Worm (Caenorhabditis elegans) whole organism, L4/young adult: ENCODE results near the gene smcl-1.

Experiments used
- W03F9.2 ChIP-seq: fragments of 150-350 bp; optimal IDR thresholded peaks from 2 replicates; lab custom pipeline; 2014; ENCODE audit warnings: missing biosample characterization, missing genetic modification characterization
- dao-5 ChIP-seq: sonication (generic microtip); optimal IDR thresholded peaks from 2 replicates; lab custom pipeline; 2016; ENCODE audit warnings: missing genotype, missing genetic modification characterization, moderate library complexity, missing compliant biosample characterization
- him-1 ChIP-seq: sonication (generic microtip); optimal IDR thresholded peaks from 2 replicates; lab custom pipeline; 2016; ENCODE audit warnings: missing genotype, missing genetic modification reagents, missing genetic modification characterization, missing compliant biosample characterization

DNA sequence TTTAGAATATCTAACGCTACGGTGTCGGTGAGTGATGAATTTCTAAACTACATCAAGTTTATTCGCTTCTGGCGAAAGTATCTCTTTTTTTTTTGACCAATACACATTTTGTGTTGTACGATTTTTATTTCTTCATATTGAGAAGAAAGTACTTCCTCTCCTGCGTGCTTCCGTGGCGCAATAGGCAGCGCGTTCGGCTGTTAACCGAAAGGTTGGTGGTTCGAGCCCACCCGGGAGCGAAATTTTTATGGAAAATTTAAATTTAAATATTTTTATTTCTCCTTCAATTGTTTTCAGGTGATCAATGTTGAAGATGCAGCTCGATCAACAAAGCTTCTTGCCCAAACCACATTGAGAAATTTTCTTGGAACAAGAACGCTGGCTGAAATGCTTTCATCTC lies 47.7 kb upstream of the smcl-1 start:
- TF ChIP-seq dao-5 (tag; lab: Kevin White, UChicago) (no peak), him-1 (tag; lab: Kevin White, UChicago) (no peak), W03F9.2 (no peak)
